Fruit fly (Drosophila melanogaster): Measurements from ENCODE around the gene Arf1.

The Arf1 gene

DNA sequence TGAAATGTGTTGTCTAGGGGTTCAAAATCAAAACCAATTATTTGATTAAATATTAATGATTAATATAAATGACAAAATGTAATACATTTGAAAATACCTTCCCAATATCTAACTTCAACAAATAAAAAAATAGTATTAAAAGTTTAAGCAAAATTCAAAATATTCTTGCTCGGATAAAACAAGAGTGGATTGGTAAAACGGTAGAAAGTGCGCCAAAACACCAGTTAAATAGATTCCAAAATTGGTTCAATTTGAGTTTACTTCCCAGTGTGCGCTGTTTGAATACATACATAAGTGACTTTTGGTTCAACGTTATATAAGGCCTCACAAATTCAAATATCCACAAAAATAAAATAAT, 7.0 kb downstream of the Arf1 start (continued):
- no peak for TF ChIP-seq CG9797 (GFP tag; optimal IDR thresholded peaks at IDR 0.05)
- peak; percentile 11 for TF ChIP-seq CG12744 (GFP tag; optimal IDR thresholded peaks at IDR 0.05)
- TF ChIP-seq tio (GFP tag; optimal IDR thresholded peaks at IDR 0.05): peak; percentile 73
- TF ChIP-seq wor (GFP tag; IDR thresholded peaks at IDR 0.05): peak; percentile 56
- peak; percentile 37; the same call in 1 of the 2 replicates for TF ChIP-seq CG14667 (GFP tag; IDR thresholded peaks at IDR 0.05)
- peak; percentile 67 for TF ChIP-seq Ssrp (tag; optimal IDR thresholded peaks at IDR 0.05)
- TF ChIP-seq org-1 (GFP tag; optimal IDR thresholded peaks at IDR 0.05): peak; percentile 68
- peak; percentile 84 for TF ChIP-seq Oli (tag; optimal IDR thresholded peaks at IDR 0.05)
- TF ChIP-seq Opbp (GFP tag; IDR thresholded peaks at IDR 0.05; ENCODE audit: partially characterized antibody): no peak
- TF ChIP-seq en (GFP tag; optimal IDR thresholded peaks at IDR 0.05): no peak
- peak; percentile 4 for TF ChIP-seq CG6765 (GFP tag; optimal IDR thresholded peaks at IDR 0.05)
- TF ChIP-seq zen (tag; optimal IDR thresholded peaks at IDR 0.05): peak; percentile 3
- TF ChIP-seq CG8478 (optimal IDR thresholded peaks at IDR 0.05): no peak
- peak; percentile 49 for TF ChIP-seq cwo (GFP tag; optimal IDR thresholded peaks at IDR 0.05)
- TF ChIP-seq CG4328 (GFP tag; optimal IDR thresholded peaks at IDR 0.05): no peak
- TF ChIP-seq CG4820 (GFP tag; optimal IDR thresholded peaks at IDR 0.05): peak; percentile 50
- TF ChIP-seq sisA (GFP tag; IDR thresholded peaks at IDR 0.05): peak; percentile 49; the same call in 1 of the 2 replicates
- TF ChIP-seq CG4424 (GFP tag; optimal IDR thresholded peaks at IDR 0.05): peak; percentile 68
- peak; percentile 69 for TF ChIP-seq CG14014 (GFP tag; IDR thresholded peaks at IDR 0.05)
- no peak for TF ChIP-seq wek (GFP tag; optimal IDR thresholded peaks at IDR 0.05)
- TF ChIP-seq crp (GFP tag; optimal IDR thresholded peaks at IDR 0.05): no peak
- peak; percentile 78 for TF ChIP-seq CG30403 (GFP tag; optimal IDR thresholded peaks at IDR 0.05)
- TF ChIP-seq lilli (GFP tag; optimal IDR thresholded peaks at IDR 0.05): peak; percentile 71
- TF ChIP-seq stc (GFP tag; IDR thresholded peaks at IDR 0.05): peak; percentile 71
- no peak for TF ChIP-seq Nf-YA (GFP tag; IDR thresholded peaks at IDR 0.05)
- TF ChIP-seq Six4 (GFP tag; optimal IDR thresholded peaks at IDR 0.05): peak; percentile 26
- no peak for TF ChIP-seq luna (GFP tag; optimal IDR thresholded peaks at IDR 0.05)
- peak; percentile 34 for TF ChIP-seq sug (tag; optimal IDR thresholded peaks at IDR 0.05)
- TF ChIP-seq dimm (GFP tag; IDR thresholded peaks at IDR 0.05): no peak
- TF ChIP-seq CG30431 (GFP tag; optimal IDR thresholded peaks at IDR 0.05): no peak
- peak; percentile 8 for TF ChIP-seq chn (GFP tag; optimal IDR thresholded peaks at IDR 0.05)
- no peak for TF ChIP-seq MBD-R2 (GFP tag; IDR thresholded peaks at IDR 0.05)
- TF ChIP-seq danr (GFP tag; IDR thresholded peaks at IDR 0.05): no peak
- peak; percentile 39; the same call in 1 of the 2 replicates for TF ChIP-seq CG5953 (GFP tag; IDR thresholded peaks at IDR 0.05)
- TF ChIP-seq scrt (GFP tag; optimal IDR thresholded peaks at IDR 0.05): peak; percentile 34
- peak; percentile 49 for TF ChIP-seq az2 (GFP tag; optimal IDR thresholded peaks at IDR 0.05)
- peak in 1 of 2 experiments; percentile 71 for TF ChIP-seq Eip74EF (GFP tag; optimal IDR thresholded peaks at IDR 0.05)
- no peak for TF ChIP-seq sna (GFP tag; IDR thresholded peaks at IDR 0.05; ENCODE audit: partially characterized antibody)
- TF ChIP-seq Dref (GFP tag; IDR thresholded peaks at IDR 0.05): no peak
- peak; percentile 54 for TF ChIP-seq ttk (GFP tag; IDR thresholded peaks at IDR 0.05)
- peak; percentile 29 for TF ChIP-seq nom (GFP tag; optimal IDR thresholded peaks at IDR 0.05)
- TF ChIP-seq Nf-YC (tag; optimal IDR thresholded peaks at IDR 0.05): peak; percentile 61
- TF ChIP-seq ems (GFP tag; optimal IDR thresholded peaks at IDR 0.05): peak; percentile 9
- no peak for TF ChIP-seq CG43689 (GFP tag; IDR thresholded peaks at IDR 0.05)
- peak; percentile 16; the same call in 1 of the 3 replicates for TF ChIP-seq Mrtf (GFP tag; IDR thresholded peaks at IDR 0.05)
- no peak for TF ChIP-seq onecut (GFP tag; IDR thresholded peaks at IDR 0.05)
- no peak for TF ChIP-seq Dp (GFP tag; optimal IDR thresholded peaks at IDR 0.05)
- no peak for TF ChIP-seq Gsc (GFP tag; IDR thresholded peaks at IDR 0.05)
- peak in 1 of 2 experiments; percentile 91 for TF ChIP-seq Hr51 (GFP tag; optimal IDR thresholded peaks at IDR 0.05)
- TF ChIP-seq schlank (tag; optimal IDR thresholded peaks at IDR 0.05): no peak
- TF ChIP-seq CG1832 (GFP tag; optimal IDR thresholded peaks at IDR 0.05): no peak
- TF ChIP-seq CG18262 (tag; optimal IDR thresholded peaks at IDR 0.05): peak; percentile 81

All from whole organism, embryonic.